Worm (Caenorhabditis elegans) whole organism, L2 larva: ENCODE measurements around the gene T24D5.2.

Source experiments
- C34F6.9 ChIP-seq: fragments of 150-350 bp; optimal IDR thresholded peaks from 2 replicates; lab custom pipeline; 2014; ENCODE audit warnings: missing biosample characterization, missing genetic modification characterization
- F13H6.1 ChIP-seq: sonication (generic microtip); optimal IDR thresholded peaks from 2 replicates; lab custom pipeline; 2016; ENCODE audit warnings: missing genetic modification characterization, missing compliant biosample characterization
- Y55F3AM.14 ChIP-seq: fragments of 200-800 bp; sonication (Bioruptor generic); optimal IDR thresholded peaks from 2 replicates; lab custom pipeline; 2018; ENCODE audit warnings: mild to moderate bottlenecking, missing genetic modification characterization, missing compliant biosample characterization
- ZK546.5 ChIP-seq: sonication (generic microtip); optimal IDR thresholded peaks from 2 replicates; lab custom pipeline; 2017; ENCODE audit warnings: missing biosample characterization, missing genetic modification characterization
- alr-1 ChIP-seq: fragments of 150-350 bp; optimal IDR thresholded peaks from 2 replicates; lab custom pipeline; 2014; ENCODE audit warnings: missing biosample characterization, missing genetic modification characterization
- blmp-1 ChIP-seq: sonication (generic microtip); optimal IDR thresholded peaks from 2 replicates; lab custom pipeline; 2017; ENCODE audit warnings: missing genetic modification characterization, mild to moderate bottlenecking, missing compliant biosample characterization, antibody characterized with exemption, moderate library complexity; ENCODE audit not compliant: insufficient read depth
- ceh-82 ChIP-seq: fragments of 150-350 bp; optimal IDR thresholded peaks from 2 replicates; lab custom pipeline; 2014; ENCODE audit warnings: missing biosample characterization, missing genetic modification characterization
- crh-2 ChIP-seq: sonication (generic microtip); optimal IDR thresholded peaks from 2 replicates; lab custom pipeline; 2017; ENCODE audit warnings: missing biosample characterization, missing genetic modification characterization
- dmd-4 ChIP-seq: sonication (generic microtip); optimal IDR thresholded peaks from 2 replicates; lab custom pipeline; 2017; ENCODE audit warnings: missing biosample characterization, missing genetic modification characterization
- egl-27 ChIP-seq: sonication (generic microtip); optimal IDR thresholded peaks from 3 replicates; lab custom pipeline; 2017; ENCODE audit warnings: missing biosample characterization, missing genetic modification reagents, missing genetic modification characterization
- elt-1 ChIP-seq: fragments of 150-350 bp; optimal IDR thresholded peaks from 2 replicates; lab custom pipeline; 2014; ENCODE audit warnings: missing biosample characterization, missing genetic modification characterization
- fos-1 ChIP-seq: fragments of 150-350 bp; optimal IDR thresholded peaks from 2 replicates; lab custom pipeline; 2014; ENCODE audit warnings: missing biosample characterization, missing genetic modification characterization
- gmeb-1 ChIP-seq: fragments of 150-350 bp; optimal IDR thresholded peaks from 2 replicates; lab custom pipeline; 2014; ENCODE audit warnings: missing biosample characterization, missing genetic modification characterization
- lin-11 ChIP-seq: fragments of 150-350 bp; sonication (generic microtip); optimal IDR thresholded peaks from 2 replicates; lab custom pipeline; 2014; ENCODE audit warnings: missing biosample characterization, missing genetic modification characterization, inconsistent platforms, mixed read lengths
- lin-39 ChIP-seq: fragments of 150-350 bp; optimal IDR thresholded peaks from 2 replicates; lab custom pipeline; 2014; ENCODE audit warnings: missing biosample characterization, missing genetic modification reagents, missing genetic modification characterization
- lsy-2 ChIP-seq, 2 experiments: fragments of 150-350 bp in 1 of 2; sonication (generic microtip) in 1 of 2; optimal IDR thresholded peaks; 2 replicates each; lab custom pipeline; 2014 to 2017; ENCODE audit warnings: missing biosample characterization in 2 of 2, missing genetic modification characterization in 2 of 2
- mdl-1 ChIP-seq, 2 experiments: fragments of 150-350 bp in 1 of 2; sonication (generic microtip) in 1 of 2; optimal IDR thresholded peaks; 2 replicates each; lab custom pipeline; 2017; ENCODE audit warnings: missing biosample characterization in 2 of 2, missing genetic modification characterization in 2 of 2
- nhr-12 ChIP-seq: fragments of 150-350 bp; optimal IDR thresholded peaks from 2 replicates; lab custom pipeline; 2014; ENCODE audit warnings: missing biosample characterization, missing genetic modification characterization
- nhr-129 ChIP-seq: fragments of 150-350 bp; optimal IDR thresholded peaks from 2 replicates; lab custom pipeline; 2014; ENCODE audit warnings: missing biosample characterization, missing genetic modification characterization
- nhr-21 ChIP-seq: fragments of 150-350 bp; optimal IDR thresholded peaks from 2 replicates; lab custom pipeline; 2014; ENCODE audit warnings: missing biosample characterization, missing genetic modification characterization
- nhr-23 ChIP-seq: fragments of 150-350 bp; optimal IDR thresholded peaks from 2 replicates; lab custom pipeline; 2014; ENCODE audit warnings: missing biosample characterization, missing genetic modification reagents, missing genetic modification characterization
- nhr-25 ChIP-seq: fragments of 150-350 bp; sonication (generic microtip); optimal IDR thresholded peaks from 3 replicates; lab custom pipeline; 2014; ENCODE audit warnings: missing biosample characterization, missing genetic modification characterization
- peb-1 ChIP-seq: fragments of 150-350 bp; optimal IDR thresholded peaks from 2 replicates; lab custom pipeline; 2014; ENCODE audit warnings: missing biosample characterization, missing genetic modification characterization
- sem-4 ChIP-seq: fragments of 150-350 bp; optimal IDR thresholded peaks from 2 replicates; lab custom pipeline; 2014; ENCODE audit warnings: missing biosample characterization, missing genetic modification reagents, missing genetic modification characterization
- sma-3 ChIP-seq: sonication (generic microtip); optimal IDR thresholded peaks from 2 replicates; lab custom pipeline; 2016; ENCODE audit warnings: missing genetic modification reagents, missing genetic modification characterization, missing compliant biosample characterization
- sma-9 ChIP-seq, 2 experiments: fragments of 150-350 bp in 1 of 2; sonication (generic microtip) in 1 of 2; optimal IDR thresholded peaks; 2 replicates each; lab custom pipeline; 2014 to 2016; ENCODE audit warnings: missing genetic modification characterization in 2 of 2, mild to moderate bottlenecking in 1 of 2, missing biosample characterization in 1 of 2, missing compliant biosample characterization in 1 of 2, missing genetic modification reagents in 1 of 2, moderate library complexity in 1 of 2
- snpc-4 ChIP-seq: fragments of 150-350 bp; optimal IDR thresholded peaks from 2 replicates; lab custom pipeline; 2014; ENCODE audit warnings: missing biosample characterization, missing genetic modification characterization
- unc-39 ChIP-seq: fragments of 150-350 bp; optimal IDR thresholded peaks from 2 replicates; lab custom pipeline; 2014; ENCODE audit warnings: missing biosample characterization, missing genetic modification characterization
- unc-55 ChIP-seq: fragments of 150-350 bp; sonication (generic microtip); optimal IDR thresholded peaks from 3 replicates; lab custom pipeline; 2014; ENCODE audit warnings: missing biosample characterization, missing genetic modification reagents, missing genetic modification characterization
- unc-62 ChIP-seq: fragments of 150-350 bp; optimal IDR thresholded peaks from 2 replicates; lab custom pipeline; 2014; ENCODE audit warnings: missing biosample characterization, missing genetic modification reagents, missing genetic modification characterization
- zag-1 ChIP-seq: fragments of 150-350 bp; optimal IDR thresholded peaks from 2 replicates; lab custom pipeline; 2014; ENCODE audit warnings: missing biosample characterization, missing genetic modification characterization
- ztf-1 ChIP-seq: fragments of 200-800 bp; sonication (Bioruptor generic); conservative IDR thresholded peaks from 2 replicates; pipeline ENCODE4 v1.3.6; 2022; ENCODE audit warnings: missing genetic modification characterization, missing compliant biosample characterization
- ztf-11 ChIP-seq: sonication (generic microtip); optimal IDR thresholded peaks from 2 replicates; lab custom pipeline; 2017; ENCODE audit warnings: missing biosample characterization, missing genetic modification characterization
- ztf-4 ChIP-seq: fragments of 150-350 bp; optimal IDR thresholded peaks from 2 replicates; lab custom pipeline; 2014; ENCODE audit warnings: missing biosample characterization, missing genetic modification characterization

Gene T24D5.2

DNA sequence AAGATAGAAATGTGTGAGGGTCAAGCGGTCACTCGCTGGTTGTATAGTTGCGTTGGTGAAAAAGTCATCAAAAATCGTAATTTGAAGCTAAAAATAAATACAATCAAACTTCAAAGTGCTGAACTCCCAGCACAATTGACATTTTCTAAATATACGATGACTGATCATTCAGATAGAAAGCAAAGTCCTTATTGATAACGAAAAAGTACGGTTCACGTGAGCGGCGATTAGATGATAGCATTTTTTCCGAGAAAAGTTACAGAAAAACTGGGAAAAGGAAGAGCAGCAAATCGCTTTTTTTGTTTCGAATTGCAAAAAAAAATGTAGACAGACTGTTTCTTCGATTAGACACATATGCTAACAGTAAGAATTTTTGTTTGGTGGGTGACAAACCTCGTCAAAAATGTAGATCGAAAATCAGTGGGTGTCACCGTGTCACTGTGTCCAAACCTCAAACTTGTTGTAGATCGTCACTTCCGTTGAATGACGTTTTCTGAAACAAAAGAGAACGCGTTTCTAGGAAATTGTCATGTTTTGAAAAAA, 47.7 kb upstream of the T24D5.2 start, which contains the start of gene ivns-1:
TSS of gene ivns-1 (minus strand) at position 493 of the 543 bp plus-strand sequence.
- TF ChIP-seq ztf-11 (tag; lab: Kevin White, UChicago) = no peak
- peak; percentile 35 for TF ChIP-seq fos-1 (tag; lab: Kevin White, UChicago)

DNA sequence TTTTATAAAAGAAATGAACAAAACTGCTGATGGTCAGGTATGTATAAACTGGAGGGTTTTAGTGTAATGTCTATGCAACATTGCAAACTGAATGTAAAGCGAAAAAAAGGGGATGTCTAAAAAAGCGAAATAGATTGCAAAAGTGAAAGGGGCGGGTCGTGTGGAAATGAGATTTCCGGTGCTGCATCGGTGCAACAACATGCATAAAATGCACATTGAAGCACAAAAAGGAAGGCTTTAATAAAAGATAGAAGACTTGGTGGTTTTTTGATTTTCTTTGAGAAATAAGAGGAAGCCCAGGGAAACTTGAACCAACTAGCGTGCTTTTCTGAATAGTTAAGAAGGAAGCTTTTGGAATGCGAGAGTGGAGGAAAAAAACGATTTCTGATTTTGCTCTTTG, 46.4 kb upstream of the T24D5.2 start:
- TF ChIP-seq mdl-1 (tag; optimal IDR thresholded peaks at IDR 0.05; lab: Kevin White, UChicago) = no peak
- TF ChIP-seq F13H6.1 (tag; lab: Kevin White, UChicago) = no peak
- TF ChIP-seq gmeb-1 (tag; lab: Kevin White, UChicago) = no peak
- no peak for TF ChIP-seq alr-1 (tag; lab: Kevin White, UChicago)
- TF ChIP-seq ceh-82 (tag; lab: Kevin White, UChicago) = no peak
- no peak for TF ChIP-seq nhr-12 (tag; lab: Kevin White, UChicago)
- TF ChIP-seq zag-1 (tag; lab: Kevin White, UChicago) = no peak
- no peak for TF ChIP-seq unc-39 (tag; lab: Kevin White, UChicago)
- no peak for TF ChIP-seq ztf-1 (GFP tag; lab: Robert Waterston, UW)
- TF ChIP-seq peb-1 = no peak
- TF ChIP-seq nhr-25 (tag; lab: Kevin White, UChicago) = no peak
- TF ChIP-seq sma-9 (GFP tag; optimal IDR thresholded peaks at IDR 0.05; lab: Kevin White, UChicago) = no peak
- no peak for TF ChIP-seq sma-9 (tag; optimal IDR thresholded peaks at IDR 0.05; lab: Kevin White, UChicago)
- TF ChIP-seq sem-4 = no peak
- no peak for TF ChIP-seq lin-39
- no peak for TF ChIP-seq dmd-4 (tag; lab: Kevin White, UChicago)
- no peak for TF ChIP-seq ZK546.5 (tag; lab: Kevin White, UChicago)
- TF ChIP-seq nhr-21 (tag; lab: Kevin White, UChicago) = no peak
- TF ChIP-seq lin-11 = no peak
- TF ChIP-seq lsy-2 (tag; optimal IDR thresholded peaks at IDR 0.05; lab: Kevin White, UChicago) = no peak

DNA sequence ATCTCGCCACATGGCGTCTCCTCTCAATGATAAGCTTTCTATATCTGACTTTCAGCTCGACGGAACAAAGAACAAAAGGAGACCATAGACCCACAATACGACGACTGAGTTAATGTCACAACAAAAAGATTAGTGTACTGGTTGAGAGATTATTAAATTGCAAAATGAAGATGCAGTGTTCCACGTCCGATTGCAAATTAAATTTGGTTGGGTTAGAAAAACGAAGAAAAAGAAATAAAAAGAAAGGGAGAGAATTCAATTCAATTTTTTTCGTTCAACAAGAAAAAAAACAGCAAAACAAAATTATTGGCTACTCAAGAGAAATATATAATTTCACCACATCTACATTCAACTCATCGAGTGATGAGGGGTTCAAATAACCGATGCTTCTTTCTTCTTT, 45.2 kb upstream of the T24D5.2 start:
- TF ChIP-seq F13H6.1 (tag; lab: Kevin White, UChicago) (peak; percentile 9), nhr-21 (tag; lab: Kevin White, UChicago) (no peak), C34F6.9 (peak; percentile 9)

DNA sequence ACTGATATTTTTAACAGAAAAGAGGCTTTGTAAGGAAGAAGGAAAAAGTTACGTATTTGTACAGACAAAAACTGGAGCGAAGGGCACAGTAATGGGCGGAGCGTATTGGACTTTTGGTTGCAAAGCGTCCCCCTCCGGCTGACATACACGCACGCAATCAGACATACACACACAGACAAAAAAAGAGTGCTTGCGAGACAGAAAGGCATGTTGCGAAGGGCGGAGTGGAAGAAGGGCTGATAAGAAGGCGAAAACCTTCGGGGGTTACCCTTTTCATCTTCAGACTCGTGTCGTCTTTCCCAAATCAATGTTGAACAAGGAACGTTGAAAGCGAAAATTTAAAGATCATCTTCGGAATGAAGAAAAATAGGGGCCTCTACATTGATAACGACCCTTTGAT, 44.3 kb upstream of the T24D5.2 start:
- TF ChIP-seq ztf-4 (tag; lab: Kevin White, UChicago) (no peak), unc-39 (tag; lab: Kevin White, UChicago) (no peak), fos-1 (tag; lab: Kevin White, UChicago) (peak; percentile 72), unc-62 (GFP tag; lab: Kevin White, UChicago) (no peak), nhr-25 (tag; lab: Kevin White, UChicago) (peak; percentile 35), nhr-23 (no peak), nhr-129 (peak; percentile 48), unc-55 (GFP tag; lab: Kevin White, UChicago) (no peak), alr-1 (tag; lab: Kevin White, UChicago) (no peak), egl-27 (tag; lab: Kevin White, UChicago) (peak; percentile 13), snpc-4 (tag; lab: Kevin White, UChicago) (no peak), mdl-1 (tag; optimal IDR thresholded peaks at IDR 0.05; lab: Kevin White, UChicago) (peak; percentile 51 to 61), gmeb-1 (tag; lab: Kevin White, UChicago) (peak; percentile 39), nhr-21 (tag; lab: Kevin White, UChicago) (peak; percentile 70), peb-1 (no peak), sma-9 (GFP tag; optimal IDR thresholded peaks at IDR 0.05; lab: Kevin White, UChicago) (peak; percentile 94), sma-9 (tag; optimal IDR thresholded peaks at IDR 0.05; lab: Kevin White, UChicago) (no peak), sma-3 (peak; percentile 80), blmp-1 (tag; lab: Kevin White, UChicago) (peak; percentile 73), crh-2 (tag; lab: Kevin White, UChicago) (peak; percentile 65), zag-1 (tag; lab: Kevin White, UChicago) (no peak), elt-1 (tag; lab: Kevin White, UChicago) (no peak), F13H6.1 (tag; lab: Kevin White, UChicago) (peak; percentile 55), Y55F3AM.14 (GFP tag; lab: Kevin White, UChicago) (peak; percentile 3)
